Worm (Caenorhabditis elegans) whole organism, mixed stage, embryonic: Measurements from ENCODE around the gene Y53C12A.11.

Experiments
- M03D4.4 ChIP-seq: sonication (generic microtip); optimal IDR thresholded peaks from 2 replicates; lab custom pipeline; 2017; ENCODE audit warnings: mild to moderate bottlenecking, missing genetic modification characterization, missing compliant biosample characterization
- bed-3 ChIP-seq: fragments of 200-800 bp; sonication (Bioruptor generic); optimal IDR thresholded peaks from 3 replicates; lab custom pipeline; 2018; ENCODE audit warnings: mild to moderate bottlenecking, missing genetic modification characterization, moderate library complexity, missing compliant biosample characterization
- blmp-1 ChIP-seq: fragments of 150-350 bp; optimal IDR thresholded peaks from 2 replicates; lab custom pipeline; 2014; ENCODE audit warnings: missing biosample characterization, missing genetic modification characterization
- ceh-39 ChIP-seq: fragments of 150-350 bp; optimal IDR thresholded peaks from 2 replicates; lab custom pipeline; 2014; ENCODE audit warnings: missing biosample characterization, missing genetic modification characterization
- ceh-43 ChIP-seq: fragments of 200-800 bp; sonication (Bioruptor generic); optimal IDR thresholded peaks from 2 replicates; lab custom pipeline; 2018; ENCODE audit warnings: mild to moderate bottlenecking, missing genetic modification characterization, moderate library complexity, missing compliant biosample characterization
- ceh-83 ChIP-seq: fragments of 200-800 bp; sonication (Bioruptor generic); optimal IDR thresholded peaks from 2 replicates; lab custom pipeline; 2018; ENCODE audit warnings: mild to moderate bottlenecking, missing genetic modification characterization, missing compliant biosample characterization
- ces-1 ChIP-seq: fragments of 150-350 bp; optimal IDR thresholded peaks from 2 replicates; lab custom pipeline; 2014; ENCODE audit warnings: missing biosample characterization, missing genetic modification reagents, missing genetic modification characterization
- cnd-1 ChIP-seq: fragments of 200-800 bp; sonication (Bioruptor generic); optimal IDR thresholded peaks from 2 replicates; lab custom pipeline; 2018; ENCODE audit warnings: mild to moderate bottlenecking, missing genetic modification characterization, missing compliant biosample characterization
- drap-1 ChIP-seq: fragments of 200-800 bp; sonication (Bioruptor generic); optimal IDR thresholded peaks from 3 replicates; lab custom pipeline; 2018; ENCODE audit warnings: mild to moderate bottlenecking, missing genetic modification characterization, missing compliant biosample characterization
- elt-1 ChIP-seq: sonication (generic microtip); optimal IDR thresholded peaks from 2 replicates; lab custom pipeline; 2017; ENCODE audit warnings: missing genetic modification characterization, mild to moderate bottlenecking, missing compliant biosample characterization, antibody characterized with exemption, moderate library complexity, borderline replicate concordance; ENCODE audit not compliant: insufficient read depth
- elt-3 ChIP-seq: fragments of 150-350 bp; optimal IDR thresholded peaks from 2 replicates; lab custom pipeline; 2014; ENCODE audit warnings: missing biosample characterization, missing genetic modification characterization
- flh-1 ChIP-seq: fragments of 200-800 bp; sonication (Bioruptor generic); optimal IDR thresholded peaks from 2 replicates; lab custom pipeline; 2018; ENCODE audit warnings: mild to moderate bottlenecking, missing genetic modification characterization, moderate library complexity, missing compliant biosample characterization
- ham-2 ChIP-seq: fragments of 200-800 bp; sonication (Bioruptor generic); optimal IDR thresholded peaks from 2 replicates; lab custom pipeline; 2018; ENCODE audit warnings: mild to moderate bottlenecking, missing genetic modification characterization, missing compliant biosample characterization
- hlh-1 ChIP-seq: fragments of 150-350 bp; optimal IDR thresholded peaks from 2 replicates; lab custom pipeline; 2014; ENCODE audit warnings: missing biosample characterization, missing genetic modification reagents, missing genetic modification characterization
- lin-32 ChIP-seq: fragments of 200-800 bp; sonication (Bioruptor generic); optimal IDR thresholded peaks from 2 replicates; lab custom pipeline; 2018; ENCODE audit warnings: mild to moderate bottlenecking, missing genetic modification characterization, missing compliant biosample characterization
- lsy-2 ChIP-seq: fragments of 150-350 bp; optimal IDR thresholded peaks from 2 replicates; lab custom pipeline; 2014; ENCODE audit warnings: missing biosample characterization, missing genetic modification characterization
- mab-5 ChIP-seq: fragments of 150-350 bp; optimal IDR thresholded peaks from 2 replicates; lab custom pipeline; 2014; ENCODE audit warnings: missing biosample characterization, missing genetic modification characterization
- mep-1 ChIP-seq: fragments of 150-350 bp; optimal IDR thresholded peaks from 2 replicates; lab custom pipeline; 2017; ENCODE audit warnings: missing biosample characterization, missing genetic modification reagents, missing genetic modification characterization, inconsistent platforms
- mls-2 ChIP-seq: sonication (generic microtip); optimal IDR thresholded peaks from 2 replicates; lab custom pipeline; 2016; ENCODE audit warnings: mild to moderate bottlenecking, missing genetic modification characterization, moderate library complexity, missing compliant biosample characterization
- nhr-12 ChIP-seq: fragments of 150-350 bp; optimal IDR thresholded peaks from 2 replicates; lab custom pipeline; 2014; ENCODE audit warnings: missing biosample characterization, missing genetic modification characterization
- nhr-2 ChIP-seq: fragments of 150-350 bp; optimal IDR thresholded peaks from 2 replicates; lab custom pipeline; 2014; ENCODE audit warnings: missing biosample characterization, missing genetic modification characterization
- nhr-237 ChIP-seq: fragments of 150-350 bp; optimal IDR thresholded peaks from 2 replicates; lab custom pipeline; 2014; ENCODE audit warnings: missing biosample characterization, missing genetic modification characterization
- nhr-28 ChIP-seq: fragments of 150-350 bp; optimal IDR thresholded peaks from 2 replicates; lab custom pipeline; 2014; ENCODE audit warnings: missing biosample characterization, missing genetic modification characterization
- nhr-76 ChIP-seq: sonication (generic microtip); optimal IDR thresholded peaks from 2 replicates; lab custom pipeline; 2017; ENCODE audit warnings: missing biosample characterization, missing genetic modification characterization
- pha-4 ChIP-seq: fragments of 150-350 bp; optimal IDR thresholded peaks from 2 replicates; lab custom pipeline; 2018; ENCODE audit warnings: missing biosample characterization, missing genetic modification reagents, missing genetic modification characterization
- sem-2 ChIP-seq: fragments of 200-800 bp; sonication (Bioruptor generic); optimal IDR thresholded peaks from 2 replicates; lab custom pipeline; 2018; ENCODE audit warnings: mild to moderate bottlenecking, missing genetic modification characterization, missing compliant biosample characterization
- snpc-4 ChIP-seq: fragments of 150-350 bp; optimal IDR thresholded peaks from 2 replicates; lab custom pipeline; 2014; ENCODE audit warnings: missing biosample characterization, missing genetic modification characterization
- sptf-1 ChIP-seq: sonication (generic microtip); optimal IDR thresholded peaks from 2 replicates; lab custom pipeline; 2017; ENCODE audit warnings: mild to moderate bottlenecking, missing genetic modification characterization, moderate library complexity, missing compliant biosample characterization
- tbx-8 ChIP-seq: fragments of 200-800 bp; sonication (Bioruptor generic); optimal IDR thresholded peaks from 2 replicates; lab custom pipeline; 2018; ENCODE audit warnings: mild to moderate bottlenecking, missing genetic modification characterization, moderate library complexity, missing compliant biosample characterization
- unc-120 ChIP-seq: sonication (generic microtip); optimal IDR thresholded peaks from 2 replicates; lab custom pipeline; 2017; ENCODE audit warnings: missing genetic modification characterization, missing compliant biosample characterization; ENCODE audit not compliant: poor library complexity, severe bottlenecking
- unc-39 ChIP-seq: fragments of 150-350 bp; optimal IDR thresholded peaks from 2 replicates; lab custom pipeline; 2014; ENCODE audit warnings: missing biosample characterization, missing genetic modification characterization
- unc-62 ChIP-seq: fragments of 150-350 bp; optimal IDR thresholded peaks from 2 replicates; lab custom pipeline; 2014; ENCODE audit warnings: missing biosample characterization, missing genetic modification reagents, missing genetic modification characterization
- zip-8 ChIP-seq: fragments of 150-350 bp; optimal IDR thresholded peaks from 2 replicates; lab custom pipeline; 2014; ENCODE audit warnings: missing biosample characterization, missing genetic modification characterization
- ztf-11 ChIP-seq: fragments of 150-350 bp; optimal IDR thresholded peaks from 2 replicates; lab custom pipeline; 2014; ENCODE audit warnings: missing biosample characterization, missing genetic modification characterization

Gene Y53C12A.11

DNA sequence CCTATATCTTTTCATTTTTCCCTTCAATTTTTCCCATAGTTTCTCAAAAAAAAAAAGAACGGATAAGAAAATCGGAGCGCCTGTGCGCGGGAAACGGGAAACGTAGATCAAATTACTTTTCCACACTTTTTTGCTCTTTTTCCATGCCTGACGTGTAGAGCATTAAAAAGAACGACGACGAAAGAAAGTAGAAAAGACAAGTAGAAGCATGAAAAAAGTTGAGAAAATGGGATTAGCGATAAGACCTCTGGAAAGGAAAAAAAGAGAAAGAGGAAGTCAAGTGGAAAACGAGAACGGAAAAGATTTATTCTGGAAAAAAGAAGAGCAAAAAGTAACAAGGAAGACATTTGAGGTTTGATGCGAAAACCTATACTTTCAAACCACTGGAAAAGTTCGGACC is 10.0 kb upstream of the Y53C12A.11 start:
- TF ChIP-seq drap-1 (no peak), mab-5 (tag; lab: Kevin White, UChicago) (no peak), lsy-2 (tag; lab: Kevin White, UChicago) (no peak), lin-32 (GFP tag; lab: Kevin White, UChicago) (no peak)
- TF ChIP-seq, all 35 proteins: peak for 0

DNA sequence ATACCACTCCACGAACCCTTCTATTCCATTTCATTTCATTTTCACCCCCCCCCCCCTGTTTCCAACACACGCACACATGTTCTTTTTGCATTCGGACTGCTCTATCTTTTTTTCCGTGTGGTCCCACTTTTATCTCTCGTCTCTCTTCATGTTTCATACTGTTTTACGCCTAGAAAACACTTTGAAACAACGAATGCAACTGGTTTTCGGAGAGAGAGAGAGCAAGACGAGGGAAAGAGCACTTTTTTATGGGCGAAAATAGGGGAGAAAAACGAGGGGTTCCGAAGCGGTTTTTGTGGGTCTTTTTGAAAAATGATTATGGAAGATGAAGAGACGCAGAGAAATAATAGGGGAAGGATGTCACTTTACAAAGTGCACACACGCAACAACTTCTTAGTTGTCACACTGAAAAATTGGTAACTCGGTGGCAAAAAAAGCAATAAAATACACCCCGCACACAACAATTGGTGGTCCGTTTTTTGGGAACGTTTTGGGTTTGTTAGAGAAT is 8.7 kb upstream of the Y53C12A.11 start:
- TF ChIP-seq ceh-83 (GFP tag; lab: Kevin White, UChicago) (no peak), elt-1 (tag; lab: Kevin White, UChicago) (no peak), mab-5 (tag; lab: Kevin White, UChicago) (no peak), hlh-1 (tag; lab: Kevin White, UChicago) (peak; percentile 0)

DNA sequence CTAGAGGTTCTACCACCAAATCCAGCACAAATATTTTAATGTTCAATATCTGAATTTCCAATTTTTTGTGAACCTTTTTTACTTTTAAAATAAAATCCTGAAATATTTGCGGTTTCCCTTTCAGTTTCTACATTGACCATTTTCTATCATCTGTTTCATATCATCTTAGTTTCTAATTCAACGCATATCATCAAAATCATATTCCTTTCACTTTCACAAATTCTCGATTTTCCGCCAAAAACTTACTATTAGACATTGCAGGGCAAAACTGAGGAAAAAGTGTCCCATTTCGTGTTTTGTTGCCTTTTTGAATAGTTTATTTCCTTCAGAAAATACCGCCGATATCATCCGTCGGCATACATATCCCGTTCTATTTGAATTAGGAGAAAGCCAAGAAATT is 6.6 kb upstream of the Y53C12A.11 start:
- TF ChIP-seq M03D4.4 (tag; lab: Kevin White, UChicago) (no peak), blmp-1 (tag; lab: Kevin White, UChicago) (peak; percentile 57), zip-8 (no peak)
- TF ChIP-seq, all 35 proteins: peak for 1

DNA sequence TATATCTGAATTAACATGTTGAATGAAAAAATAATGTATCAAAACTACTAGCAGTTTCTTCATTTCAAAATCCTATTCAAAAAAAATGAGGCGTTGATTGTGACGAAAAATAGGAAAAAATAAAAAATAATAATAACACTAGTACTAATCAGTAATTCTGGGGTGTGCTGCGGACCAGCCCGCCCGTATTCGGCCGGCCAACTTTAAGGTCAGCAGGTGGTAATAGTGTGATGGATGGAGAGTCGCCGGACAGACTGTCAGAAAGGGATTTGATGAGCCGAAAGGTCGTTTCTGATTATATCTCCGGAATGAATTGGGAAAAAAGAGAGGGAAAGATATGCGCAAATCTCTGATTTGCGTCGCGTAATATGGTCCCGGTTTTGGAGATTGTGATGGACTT is 6.0 kb upstream of the Y53C12A.11 start, which contains the start of gene cutl-2:
cutl-2 (minus strand) TSS at position 210 of the 400 bp plus-strand sequence.
- TF ChIP-seq nhr-12 (tag; lab: Kevin White, UChicago) (no peak), nhr-2 (tag; lab: Kevin White, UChicago) (peak; percentile 91), elt-1 (tag; lab: Kevin White, UChicago) (peak; percentile 79), ceh-43 (GFP tag; lab: Kevin White, UChicago) (no peak), nhr-237 (tag; lab: Kevin White, UChicago) (no peak), mls-2 (tag; lab: Kevin White, UChicago) (no peak), zip-8 (no peak), unc-120 (tag; lab: Kevin White, UChicago) (no peak), lsy-2 (tag; lab: Kevin White, UChicago) (no peak), hlh-1 (tag; lab: Kevin White, UChicago) (no peak), ztf-11 (tag; lab: Kevin White, UChicago) (no peak)

DNA sequence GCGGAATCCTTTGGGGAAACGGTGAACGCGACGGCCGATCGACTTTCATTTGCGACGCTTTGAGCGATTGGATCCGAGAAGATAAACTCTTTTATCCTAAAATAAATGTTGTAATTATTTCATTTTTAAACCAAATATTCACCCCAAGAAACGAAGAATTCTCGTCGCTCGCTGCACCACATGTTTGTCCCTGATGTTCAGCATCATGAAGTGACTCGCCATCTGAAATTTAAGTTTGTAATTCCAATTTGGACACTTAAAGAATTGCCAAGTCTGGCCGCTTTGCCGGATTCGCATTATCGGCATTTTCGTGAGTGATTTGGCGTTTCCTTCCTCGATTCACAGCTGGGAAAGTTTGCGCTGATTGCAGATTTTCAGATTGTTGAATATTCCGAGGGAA is 594 bp downstream of the Y53C12A.11 start, which contains the start of gene Y53C12A.6:
Y53C12A.6 (minus strand) TSS at position 101 of the 400 bp plus-strand sequence.
- TF ChIP-seq snpc-4, result no peak
- TF ChIP-seq cnd-1 (tag; lab: Kevin White, UChicago), result no peak
- TF ChIP-seq M03D4.4 (tag; lab: Kevin White, UChicago), result no peak
- TF ChIP-seq drap-1, result no peak
- no peak for TF ChIP-seq nhr-28 (tag; lab: Kevin White, UChicago)
- no peak for TF ChIP-seq nhr-2 (tag; lab: Kevin White, UChicago)
- TF ChIP-seq nhr-76, result no peak
- no peak for TF ChIP-seq flh-1
- no peak for TF ChIP-seq ces-1 (GFP tag; lab: Kevin White, UChicago)
- no peak for TF ChIP-seq unc-120 (tag; lab: Kevin White, UChicago)
- no peak for TF ChIP-seq ham-2 (GFP tag; lab: Kevin White, UChicago)
- TF ChIP-seq, all 35 proteins: peak for 0

DNA sequence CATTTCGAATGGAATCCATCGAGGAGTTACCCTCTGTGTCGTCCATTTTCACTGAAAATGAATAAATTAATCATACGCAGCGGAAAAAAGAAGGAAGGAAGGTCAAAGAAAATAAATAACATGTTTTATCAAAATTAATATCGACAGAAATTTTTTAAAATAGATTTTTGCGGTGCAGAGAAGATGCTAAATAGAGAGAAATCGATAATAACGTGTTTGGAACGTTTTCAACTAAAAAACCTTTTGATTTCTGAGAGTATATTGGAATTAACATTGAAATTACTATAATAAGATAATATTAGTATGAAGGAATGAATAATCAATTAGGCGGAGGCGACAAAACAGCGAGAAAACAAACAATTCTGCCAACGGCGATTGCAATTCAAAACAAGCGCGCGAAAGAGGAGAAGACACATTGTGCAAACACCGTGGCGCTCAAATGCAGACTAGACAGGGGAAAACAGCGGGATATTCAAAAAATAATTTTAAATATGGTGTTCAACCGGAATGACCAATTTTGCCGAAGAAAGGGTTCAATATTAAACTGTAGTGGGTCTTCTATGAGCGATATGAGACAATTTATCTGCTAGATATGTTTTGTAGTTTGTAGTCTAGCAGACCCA is 2.0 kb downstream of the Y53C12A.11 start, which contains the start of gene wee-1.3:
wee-1.3 (minus strand) TSS at position 51 of the 623 bp plus-strand sequence.
- no peak for TF ChIP-seq ceh-43 (GFP tag; lab: Kevin White, UChicago)
- TF ChIP-seq drap-1, result peak; percentile 48
- TF ChIP-seq lsy-2 (tag; lab: Kevin White, UChicago), result peak; percentile 89
- TF ChIP-seq nhr-12 (tag; lab: Kevin White, UChicago), result no peak
- no peak for TF ChIP-seq elt-3
- no peak for TF ChIP-seq elt-1 (tag; lab: Kevin White, UChicago)
- no peak for TF ChIP-seq nhr-76
- no peak for TF ChIP-seq mab-5 (tag; lab: Kevin White, UChicago)
- TF ChIP-seq blmp-1 (tag; lab: Kevin White, UChicago), result no peak
- TF ChIP-seq lin-32 (GFP tag; lab: Kevin White, UChicago), result no peak
- TF ChIP-seq cnd-1 (tag; lab: Kevin White, UChicago), result no peak
- TF ChIP-seq hlh-1 (tag; lab: Kevin White, UChicago), result peak; percentile 20
- TF ChIP-seq sptf-1 (tag; lab: Kevin White, UChicago), result no peak
- TF ChIP-seq sem-2 (GFP tag; lab: Kevin White, UChicago), result no peak
- TF ChIP-seq snpc-4, result no peak
- TF ChIP-seq unc-120 (tag; lab: Kevin White, UChicago), result peak; percentile 51
- TF ChIP-seq pha-4, result peak; percentile 78
- TF ChIP-seq tbx-8 (GFP tag; lab: Kevin White, UChicago), result no peak
- TF ChIP-seq nhr-237 (tag; lab: Kevin White, UChicago), result peak; percentile 79
- no peak for TF ChIP-seq bed-3 (GFP tag; lab: Kevin White, UChicago)
- TF ChIP-seq unc-39 (tag; lab: Kevin White, UChicago), result no peak
- TF ChIP-seq zip-8, result no peak
- no peak for TF ChIP-seq flh-1
- peak; percentile 75 for TF ChIP-seq mep-1 (tag; lab: Kevin White, UChicago)
- no peak for TF ChIP-seq M03D4.4 (tag; lab: Kevin White, UChicago)
- TF ChIP-seq nhr-2 (tag; lab: Kevin White, UChicago), result no peak
- TF ChIP-seq ham-2 (GFP tag; lab: Kevin White, UChicago), result no peak
- peak; percentile 47 for TF ChIP-seq mls-2 (tag; lab: Kevin White, UChicago)
- TF ChIP-seq ceh-83 (GFP tag; lab: Kevin White, UChicago), result no peak
- peak; percentile 45 for TF ChIP-seq ceh-39 (tag; lab: Kevin White, UChicago)
- TF ChIP-seq unc-62 (GFP tag; lab: Kevin White, UChicago), result no peak
